Fruit fly (Drosophila melanogaster) whole organism, wandering third instar larva: ENCODE measurements around the gene TwdlN.

Experiments used
- CG9705 ChIP-seq: fragments of 200-800 bp; sonication (Bioruptor generic); optimal IDR thresholded peaks from 2 replicates; lab custom pipeline; 2018; ENCODE audit warnings: missing biosample characterization, mild to moderate bottlenecking, missing genetic modification characterization
- Hnf4 ChIP-seq: fragments of 200-800 bp; sonication (Bioruptor generic); optimal IDR thresholded peaks from 2 replicates; lab custom pipeline; 2016; ENCODE audit warnings: missing biosample characterization, mild to moderate bottlenecking, missing genetic modification characterization
- Mio ChIP-seq: sonication (Bioruptor generic); optimal IDR thresholded peaks from 2 replicates; lab custom pipeline; 2016; ENCODE audit warnings: missing biosample characterization, missing genetic modification characterization
- Rel ChIP-seq, 2 experiments: fragments of 200-800 bp; sonication (Bioruptor generic) in 1 of 2; optimal IDR thresholded peaks; 2 replicates in 1 of 2; 3 replicates in 1 of 2; lab custom pipeline; 2016 to 2019; ENCODE audit warnings: mild to moderate bottlenecking in 2 of 2, missing biosample characterization in 2 of 2, missing genetic modification characterization in 2 of 2, moderate library complexity in 1 of 2
- fru ChIP-seq: fragments of 200-800 bp; sonication (Bioruptor generic); optimal IDR thresholded peaks from 3 replicates; lab custom pipeline; 2016; ENCODE audit warnings: missing biosample characterization, mild to moderate bottlenecking, missing genetic modification characterization
- h ChIP-seq: fragments of 200-800 bp; sonication (Bioruptor generic); optimal IDR thresholded peaks from 3 replicates; lab custom pipeline; 2016; ENCODE audit warnings: missing biosample characterization, mild to moderate bottlenecking, missing genetic modification characterization
- lola ChIP-seq: fragments of >200 bp; optimal IDR thresholded peaks from 2 replicates; lab custom pipeline; 2017; ENCODE audit warnings: missing biosample characterization, missing genetic modification characterization
- sage ChIP-seq: fragments of 200-800 bp; sonication (Bioruptor generic); optimal IDR thresholded peaks from 2 replicates; lab custom pipeline; 2016; ENCODE audit warnings: missing biosample characterization, mild to moderate bottlenecking, missing genetic modification characterization
- usp ChIP-seq: fragments of >200 bp; optimal IDR thresholded peaks from 2 replicates; lab custom pipeline; 2017; ENCODE audit warnings: missing biosample characterization, missing genetic modification characterization

- no peak for TF ChIP-seq lola (GFP tag; lab: Kevin White, UChicago)
- no peak for TF ChIP-seq Hnf4
- no peak for TF ChIP-seq fru
- TF ChIP-seq usp (GFP tag; lab: Kevin White, UChicago): no peak
- TF ChIP-seq CG9705 (GFP tag; lab: Kevin White, UChicago): no peak
- no peak for TF ChIP-seq Rel (GFP tag; optimal IDR thresholded peaks at IDR 0.05; lab: Kevin White, UChicago)
- no peak for TF ChIP-seq Rel (tag; optimal IDR thresholded peaks at IDR 0.05; lab: Kevin White, UChicago)
- TF ChIP-seq sage (GFP tag; lab: Kevin White, UChicago): no peak
- no peak for TF ChIP-seq h (GFP tag; lab: Kevin White, UChicago)
- TF ChIP-seq Mio (GFP tag; lab: Kevin White, UChicago): no peak
Measured at dm6 chr3R:26656140-26656539, 24.5 kb downstream of the TwdlN start, which contains the start of gene Tb.
